Worm (Caenorhabditis elegans): ENCODE results near the gene F28E10.1.

- no peak for TF ChIP-seq ZK546.5 (tag; optimal IDR thresholded peaks at IDR 0.05)
- no peak for TF ChIP-seq nhr-77 (tag; optimal IDR thresholded peaks at IDR 0.05)
- TF ChIP-seq elt-1 (tag; optimal IDR thresholded peaks at IDR 0.05): no peak
- no peak for TF ChIP-seq nhr-25 (tag; optimal IDR thresholded peaks at IDR 0.05)
- no peak for TF ChIP-seq unc-62 (GFP tag; optimal IDR thresholded peaks at IDR 0.05)
- TF ChIP-seq nhr-23 (tag; optimal IDR thresholded peaks at IDR 0.05): no peak
- no peak for TF ChIP-seq jun-1 (tag; optimal IDR thresholded peaks at IDR 0.05)
- no peak for TF ChIP-seq ceh-9 (tag; optimal IDR thresholded peaks at IDR 0.05)
- TF ChIP-seq snpc-4 (tag; optimal IDR thresholded peaks at IDR 0.05): no peak
- no peak for TF ChIP-seq ztf-11 (tag; optimal IDR thresholded peaks at IDR 0.05)
Measured at ce11 chrIV:4557130-4557529, 11.5 kb upstream of the F28E10.1 start.
